Worm (Caenorhabditis elegans) whole organism, late embryonic: Measurements from ENCODE around the gene wrt-8.

ENCODE experiments used
- ttx-3 ChIP-seq: sonication (generic microtip); optimal IDR thresholded peaks from 2 replicates; lab custom pipeline; 2016; ENCODE audit warnings: missing genetic modification reagents, missing genetic modification characterization, missing compliant biosample characterization
- unc-86 ChIP-seq: sonication (generic microtip); optimal IDR thresholded peaks from 2 replicates; lab custom pipeline; 2016; ENCODE audit warnings: missing genetic modification characterization, missing compliant biosample characterization

DNA sequence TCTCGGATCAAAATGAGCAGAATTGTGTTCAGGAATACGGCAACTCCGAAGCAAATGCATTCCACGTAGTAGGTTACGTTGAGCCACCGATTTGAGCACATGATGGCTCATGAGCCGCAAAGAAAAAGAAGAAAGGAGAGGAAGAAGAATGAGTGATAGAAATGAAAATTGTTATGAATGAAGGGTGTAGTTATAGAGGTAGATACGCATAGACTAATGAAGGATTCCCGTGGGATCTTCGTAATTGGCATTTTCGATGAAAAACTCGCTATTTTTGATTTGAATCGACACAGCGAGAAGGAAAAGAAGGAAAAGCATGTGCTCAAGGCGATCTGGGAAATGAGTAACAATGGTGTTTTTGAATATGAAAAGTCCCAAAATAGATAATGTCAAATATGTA lies 50.5 kb downstream of the wrt-8 start, which contains the start of gene str-96:
- TF ChIP-seq ttx-3, result no peak
- TF ChIP-seq unc-86 (tag; lab: Kevin White, UChicago), result no peak
